Worm (Caenorhabditis elegans) whole organism, L1 larva: ENCODE results near the gene Y51H7C.1.

ENCODE experiments used
- C04F5.9 ChIP-seq: sonication (generic microtip); optimal IDR thresholded peaks from 2 replicates; lab custom pipeline; 2016; ENCODE audit warnings: missing genetic modification characterization, missing compliant biosample characterization
- C16A3.4 ChIP-seq: fragments of 150-350 bp; optimal IDR thresholded peaks from 2 replicates; lab custom pipeline; 2014; ENCODE audit warnings: missing biosample characterization, missing genetic modification characterization
- C34B4.2 ChIP-seq: sonication (generic microtip); optimal IDR thresholded peaks from 2 replicates; lab custom pipeline; 2017; ENCODE audit warnings: mild to moderate bottlenecking, missing genetic modification characterization, missing compliant biosample characterization
- Y116A8C.19 ChIP-seq: sonication (generic microtip); optimal IDR thresholded peaks from 2 replicates; lab custom pipeline; 2016; ENCODE audit warnings: missing compliant biosample characterization, missing genetic modification characterization, borderline replicate concordance
- alr-1 ChIP-seq: fragments of 200-800 bp; sonication (Bioruptor generic); optimal IDR thresholded peaks from 2 replicates; lab custom pipeline; 2018; ENCODE audit warnings: borderline replicate concordance, mild to moderate bottlenecking, missing genetic modification characterization, missing compliant biosample characterization
- aly-2 ChIP-seq: fragments of 150-350 bp; optimal IDR thresholded peaks from 2 replicates; lab custom pipeline; 2014; ENCODE audit warnings: missing biosample characterization, missing genetic modification characterization
- ama-1 ChIP-seq: fragments of 150-350 bp; optimal IDR thresholded peaks from 2 replicates; lab custom pipeline; 2014
- blmp-1 ChIP-seq: fragments of 150-350 bp; optimal IDR thresholded peaks from 2 replicates; lab custom pipeline; 2014; ENCODE audit warnings: missing biosample characterization, missing genetic modification characterization
- ceh-82 ChIP-seq, 3 experiments: fragments of 150-350 bp in 1 of 3; sonication (generic microtip) in 2 of 3; optimal IDR thresholded peaks; 2 replicates each; lab custom pipeline; 2014 to 2017; ENCODE audit warnings: missing biosample characterization in 3 of 3, missing genetic modification characterization in 3 of 3
- ceh-88 ChIP-seq: fragments of 200-800 bp; sonication (Bioruptor generic); IDR thresholded peaks from 2 replicates; pipeline ENCODE4 v1.3.6; 2022; ENCODE audit warnings: missing genetic modification characterization, missing compliant biosample characterization
- ceh-90 ChIP-seq: sonication (generic microtip); optimal IDR thresholded peaks from 2 replicates; lab custom pipeline; 2016; ENCODE audit warnings: missing genetic modification characterization, missing compliant biosample characterization
- ces-1 ChIP-seq: fragments of 150-350 bp; optimal IDR thresholded peaks from 2 replicates; lab custom pipeline; 2014; ENCODE audit warnings: missing biosample characterization, missing genetic modification reagents, missing genetic modification characterization
- dpl-1 ChIP-seq, 3 experiments: fragments of 150-350 bp in 2 of 3; sonication (generic microtip) in 1 of 3; optimal IDR thresholded peaks; 2 replicates each; lab custom pipeline; 2014 to 2017; ENCODE audit warnings: missing biosample characterization in 3 of 3, missing genetic modification characterization in 3 of 3, missing genetic modification reagents in 3 of 3
- efl-1 ChIP-seq, 4 experiments: fragments of 150-350 bp; optimal IDR thresholded peaks in 3 of 4; peaks in 1 of 4; 1 replicate in 1 of 4; 2 replicates in 3 of 4; lab custom pipeline; 2014; ENCODE audit warnings: missing biosample characterization in 2 of 4, missing genetic modification characterization in 2 of 4, missing genetic modification reagents in 2 of 4
- efl-3 ChIP-seq: fragments of 200-800 bp; sonication (Bioruptor generic); optimal IDR thresholded peaks from 2 replicates; lab custom pipeline; 2018; ENCODE audit warnings: mild to moderate bottlenecking, missing genetic modification characterization, missing compliant biosample characterization
- egl-13 ChIP-seq: sonication (generic microtip); optimal IDR thresholded peaks from 2 replicates; lab custom pipeline; 2016; ENCODE audit warnings: missing genotype, missing genetic modification reagents, missing genetic modification characterization, missing compliant biosample characterization
- egl-27 ChIP-seq, 2 experiments: fragments of 150-350 bp in 1 of 2; sonication (generic microtip); optimal IDR thresholded peaks; 3 replicates each; lab custom pipeline; 2017 to 2018; ENCODE audit warnings: missing biosample characterization in 2 of 2, missing genetic modification characterization in 2 of 2, missing genetic modification reagents in 2 of 2
- elt-3 ChIP-seq, 6 experiments: fragments of 150-350 bp in 1 of 6; sonication (generic microtip); optimal IDR thresholded peaks; 2 replicates each; lab custom pipeline; 2017 to 2018; ENCODE audit warnings: missing biosample characterization in 6 of 6, missing genetic modification characterization in 6 of 6, inconsistent platforms in 1 of 6
- fkh-10 ChIP-seq: sonication (generic microtip); optimal IDR thresholded peaks from 2 replicates; lab custom pipeline; 2017; ENCODE audit warnings: missing biosample characterization, missing genetic modification reagents, missing genetic modification characterization
- fos-1 ChIP-seq: fragments of 150-350 bp; optimal IDR thresholded peaks from 2 replicates; lab custom pipeline; 2014; ENCODE audit warnings: missing biosample characterization, missing genetic modification characterization
- hlh-17 ChIP-seq: fragments of 200-800 bp; sonication (Bioruptor generic); optimal IDR thresholded peaks from 2 replicates; lab custom pipeline; 2018; ENCODE audit warnings: missing genetic modification characterization, mild to moderate bottlenecking, missing compliant biosample characterization, moderate library complexity, borderline replicate concordance
- hlh-4 ChIP-seq: sonication (generic microtip); optimal IDR thresholded peaks from 2 replicates; lab custom pipeline; 2016; ENCODE audit warnings: mild to moderate bottlenecking, missing genetic modification characterization, missing compliant biosample characterization
- hpl-2 ChIP-seq: fragments of 150-350 bp; optimal IDR thresholded peaks from 2 replicates; lab custom pipeline; 2014; ENCODE audit warnings: missing biosample characterization, missing genetic modification reagents, missing genetic modification characterization
- lin-13 ChIP-seq: fragments of 150-350 bp; optimal IDR thresholded peaks from 2 replicates; lab custom pipeline; 2014; ENCODE audit warnings: missing biosample characterization, missing genetic modification reagents, missing genetic modification characterization
- lin-14 ChIP-seq: fragments of 200-800 bp; sonication (Bioruptor generic); optimal IDR thresholded peaks from 2 replicates; lab custom pipeline; 2018; ENCODE audit warnings: mild to moderate bottlenecking, missing genetic modification characterization, moderate library complexity, missing compliant biosample characterization
- lin-35 ChIP-seq, 2 experiments: fragments of 150-350 bp; optimal IDR thresholded peaks; 2 replicates each; lab custom pipeline; 2014; ENCODE audit warnings: missing biosample characterization in 2 of 2, missing genetic modification characterization in 2 of 2, missing genetic modification reagents in 2 of 2
- lin-39 ChIP-seq: fragments of 150-350 bp; optimal IDR thresholded peaks from 2 replicates; lab custom pipeline; 2014; ENCODE audit warnings: missing biosample characterization, missing genetic modification reagents, missing genetic modification characterization
- lir-3 ChIP-seq: sonication (generic microtip); optimal IDR thresholded peaks from 2 replicates; lab custom pipeline; 2016; ENCODE audit warnings: mild to moderate bottlenecking, missing genetic modification characterization, moderate library complexity, missing compliant biosample characterization; ENCODE audit not compliant: poor library complexity
- lsy-2 ChIP-seq, 2 experiments: fragments of 150-350 bp; optimal IDR thresholded peaks; 2 replicates each; lab custom pipeline; 2014; ENCODE audit warnings: missing biosample characterization in 2 of 2, missing genetic modification characterization in 2 of 2
- nhr-12 ChIP-seq: sonication (generic microtip); optimal IDR thresholded peaks from 2 replicates; lab custom pipeline; 2017; ENCODE audit warnings: missing biosample characterization, missing genetic modification characterization
- nhr-237 ChIP-seq: fragments of 150-350 bp; optimal IDR thresholded peaks from 2 replicates; lab custom pipeline; 2014; ENCODE audit warnings: missing biosample characterization, missing genetic modification characterization
- nhr-28 ChIP-seq: fragments of 150-350 bp; optimal IDR thresholded peaks from 2 replicates; lab custom pipeline; 2014; ENCODE audit warnings: missing biosample characterization, missing genetic modification characterization
- nhr-71 ChIP-seq: sonication (generic microtip); optimal IDR thresholded peaks from 2 replicates; lab custom pipeline; 2016; ENCODE audit warnings: mild to moderate bottlenecking, missing genetic modification characterization, moderate library complexity, missing compliant biosample characterization
- nhr-76 ChIP-seq: sonication (generic microtip); optimal IDR thresholded peaks from 2 replicates; lab custom pipeline; 2017; ENCODE audit warnings: missing biosample characterization, missing genetic modification characterization
- nhr-85 ChIP-seq: sonication (generic microtip); peaks from one replicate; lab custom pipeline; 2016; ENCODE audit warnings: missing genetic modification characterization, inconsistent platforms, missing compliant biosample characterization
- nhr-90 ChIP-seq: sonication (generic microtip); optimal IDR thresholded peaks from 2 replicates; lab custom pipeline; 2016; ENCODE audit warnings: mild to moderate bottlenecking, missing genetic modification characterization, missing compliant biosample characterization; ENCODE audit not compliant: poor library complexity
- pag-3 ChIP-seq: sonication (generic microtip); optimal IDR thresholded peaks from 2 replicates; lab custom pipeline; 2017; ENCODE audit warnings: missing genetic modification characterization, mild to moderate bottlenecking, missing compliant biosample characterization, antibody characterized with exemption, borderline replicate concordance; ENCODE audit not compliant: insufficient read depth
- pax-3 ChIP-seq: fragments of 200-800 bp; sonication (Bioruptor generic); optimal IDR thresholded peaks from 2 replicates; lab custom pipeline; 2018; ENCODE audit warnings: mild to moderate bottlenecking, missing genetic modification characterization, moderate library complexity, missing compliant biosample characterization
- snpc-4 ChIP-seq: fragments of 150-350 bp; optimal IDR thresholded peaks from 2 replicates; lab custom pipeline; 2014; ENCODE audit warnings: missing biosample characterization, missing genetic modification characterization
- sox-4 ChIP-seq: sonication (generic microtip); optimal IDR thresholded peaks from 2 replicates; lab custom pipeline; 2016; ENCODE audit warnings: missing genetic modification characterization, missing compliant biosample characterization
- sup-37 ChIP-seq: fragments of 200-800 bp; sonication (Bioruptor generic); optimal IDR thresholded peaks from 2 replicates; lab custom pipeline; 2018; ENCODE audit warnings: mild to moderate bottlenecking, missing genetic modification characterization, missing compliant biosample characterization
- tlp-1 ChIP-seq: fragments of 150-350 bp; optimal IDR thresholded peaks from 2 replicates; lab custom pipeline; 2014; ENCODE audit warnings: missing biosample characterization, missing genetic modification characterization
- unc-130 ChIP-seq: fragments of 150-350 bp; optimal IDR thresholded peaks from 2 replicates; lab custom pipeline; 2017; ENCODE audit warnings: missing biosample characterization, missing genetic modification characterization, inconsistent platforms
- unc-86 ChIP-seq: sonication (generic microtip); optimal IDR thresholded peaks from 2 replicates; lab custom pipeline; 2016; ENCODE audit warnings: missing genetic modification characterization, missing compliant biosample characterization
- vab-15 ChIP-seq: sonication (generic microtip); optimal IDR thresholded peaks from 2 replicates; lab custom pipeline; 2017; ENCODE audit warnings: missing genotype, mild to moderate bottlenecking, missing genetic modification characterization, missing compliant biosample characterization
- xbp-1 ChIP-seq: sonication (generic microtip); optimal IDR thresholded peaks from 2 replicates; lab custom pipeline; 2016; ENCODE audit warnings: missing genetic modification characterization, missing compliant biosample characterization
- zag-1 ChIP-seq: fragments of 150-350 bp; optimal IDR thresholded peaks from 2 replicates; lab custom pipeline; 2014; ENCODE audit warnings: missing biosample characterization, missing genetic modification characterization
- ztf-11 ChIP-seq, 2 experiments: sonication (generic microtip); optimal IDR thresholded peaks; 2 replicates each; lab custom pipeline; 2016 to 2017; ENCODE audit warnings: missing genetic modification characterization in 2 of 2, missing biosample characterization in 1 of 2, missing compliant biosample characterization in 1 of 2

The Y51H7C.1 gene

DNA sequence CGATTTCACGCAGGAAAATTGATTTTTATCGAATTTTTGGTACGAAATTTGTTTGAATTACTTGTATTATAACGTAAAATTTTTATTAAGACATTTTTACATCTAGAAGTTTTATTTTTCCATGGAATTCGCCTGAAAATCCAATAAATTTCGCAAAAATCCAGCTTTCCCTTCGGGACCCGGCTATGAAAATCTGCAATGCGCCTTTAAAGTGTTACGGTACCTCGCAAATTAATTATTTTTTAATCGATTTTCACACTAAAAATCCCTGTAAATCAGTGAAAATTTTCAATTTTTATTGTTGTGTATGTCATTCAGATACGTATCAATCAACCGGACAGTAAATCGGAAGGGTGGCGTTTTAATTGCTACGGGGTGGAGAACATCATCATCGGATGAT, 33.4 kb downstream of the Y51H7C.1 start:
- TF ChIP-seq blmp-1 (tag; lab: Kevin White, UChicago) (peak; percentile 11), fos-1 (tag; lab: Kevin White, UChicago) (no peak)

DNA sequence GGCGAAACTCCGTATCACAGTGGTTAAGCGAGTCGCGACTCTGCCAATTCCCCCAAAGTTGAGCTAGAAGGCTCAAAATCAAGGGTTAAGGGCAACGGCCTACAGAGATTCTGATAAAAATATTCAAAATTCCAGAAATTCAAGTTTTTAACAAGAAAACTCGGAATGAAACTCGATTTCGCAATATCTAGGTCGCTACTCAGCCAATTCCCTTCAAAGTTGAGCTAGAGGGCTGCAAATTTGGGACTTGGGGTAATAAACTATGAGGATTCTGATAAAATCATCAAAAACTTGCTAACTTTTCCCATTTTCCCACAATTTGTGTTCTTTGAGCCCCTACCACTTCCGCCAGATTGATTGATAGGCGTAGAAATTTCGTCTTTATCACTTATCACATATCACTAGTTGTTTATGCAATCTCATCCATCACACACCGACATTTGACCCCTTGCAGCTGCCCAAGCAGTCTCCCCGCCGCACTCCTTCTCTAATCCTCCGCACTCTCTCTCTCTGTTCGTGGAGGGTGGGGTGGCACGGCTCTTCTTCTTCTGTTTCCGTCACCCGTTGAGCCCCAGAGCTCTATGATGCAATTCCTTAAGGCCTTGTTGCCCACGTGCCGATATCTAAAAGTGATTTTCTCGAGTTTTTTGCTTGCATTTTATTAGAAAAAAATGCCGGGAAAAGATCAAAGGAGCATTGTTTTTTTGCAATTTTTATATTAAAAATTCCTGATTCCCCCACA, 34.3 kb downstream of the Y51H7C.1 start:
- TF ChIP-seq xbp-1 (tag; lab: Kevin White, UChicago) (no peak), alr-1 (tag; lab: Kevin White, UChicago) (no peak), nhr-85 (tag; lab: Kevin White, UChicago) (no peak), ztf-11 (tag; optimal IDR thresholded peaks at IDR 0.05; lab: Kevin White, UChicago) (no peak), ama-1 (lab: Kevin White, UChicago) (no peak), vab-15 (tag; lab: Kevin White, UChicago) (no peak), lin-14 (GFP tag; lab: Kevin White, UChicago) (peak; percentile 95), C34B4.2 (tag; lab: Kevin White, UChicago) (no peak), hlh-4 (no peak), unc-130 (tag; lab: Kevin White, UChicago) (peak; percentile 7), hlh-17 (GFP tag; lab: Kevin White, UChicago) (no peak), efl-3 (GFP tag; lab: Kevin White, UChicago) (no peak), sup-37 (GFP tag; lab: Kevin White, UChicago) (no peak), egl-13 (tag; lab: Kevin White, UChicago) (peak; percentile 55), lin-39 (tag; lab: Kevin White, UChicago) (peak; percentile 54), pag-3 (tag; lab: Kevin White, UChicago) (peak; percentile 71), elt-3 (tag; optimal IDR thresholded peaks at IDR 0.05; lab: Kevin White, UChicago) (no peak), nhr-71 (tag; lab: Kevin White, UChicago) (peak; percentile 81), ces-1 (GFP tag; lab: Kevin White, UChicago) (no peak), nhr-237 (tag; lab: Kevin White, UChicago) (no peak), lin-35 (GFP tag; optimal IDR thresholded peaks at IDR 0.05; lab: Kevin White, UChicago) (peak in 1 of 2 experiments; percentile 8), lin-13 (GFP tag; lab: Kevin White, UChicago) (no peak), C16A3.4 (tag; lab: Kevin White, UChicago) (peak; percentile 17), snpc-4 (no peak), C04F5.9 (tag; lab: Kevin White, UChicago) (no peak), pax-3 (no peak), lir-3 (tag; lab: Kevin White, UChicago) (no peak), hpl-2 (no peak), aly-2 (tag; lab: Kevin White, UChicago) (no peak), lsy-2 (tag; optimal IDR thresholded peaks at IDR 0.05; lab: Kevin White, UChicago) (peak; percentile 44 to 46), fos-1 (tag; lab: Kevin White, UChicago) (no peak), ceh-90 (tag; lab: Kevin White, UChicago) (no peak), nhr-28 (tag; lab: Kevin White, UChicago) (no peak), egl-27 (tag; optimal IDR thresholded peaks at IDR 0.05; lab: Kevin White, UChicago) (no peak), efl-1 (optimal IDR thresholded peaks at IDR 0.05; lab: Kevin White, UChicago) (peak; percentile 31 to 33), efl-1 (GFP tag; optimal IDR thresholded peaks at IDR 0.05 in 1 of 2; lab: Kevin White, UChicago) (peak in 1 of 2 experiments; percentile 27), dpl-1 (GFP tag; optimal IDR thresholded peaks at IDR 0.05; lab: Kevin White, UChicago) (peak in 2 of 3 experiments; percentile 1 to 25), tlp-1 (tag; lab: Kevin White, UChicago) (no peak), unc-86 (tag; lab: Kevin White, UChicago) (no peak), fkh-10 (GFP tag; lab: Kevin White, UChicago) (no peak), nhr-12 (tag; lab: Kevin White, UChicago) (no peak), nhr-76 (tag; lab: Kevin White, UChicago) (no peak), ceh-88 (GFP tag; lab: Robert Waterston, UW) (no peak), ceh-82 (tag; optimal IDR thresholded peaks at IDR 0.05; lab: Kevin White, UChicago) (peak in 1 of 3 experiments; percentile 32), zag-1 (tag; lab: Kevin White, UChicago) (no peak), sox-4 (tag; lab: Kevin White, UChicago) (no peak), nhr-90 (no peak), Y116A8C.19 (tag; lab: Kevin White, UChicago) (no peak)
